Fruit fly (Drosophila melanogaster) whole organism, wandering third instar larva: ENCODE measurements around the gene CG42594.

Experiments
- CG9705 ChIP-seq: fragments of 200-800 bp; sonication (Bioruptor generic); optimal IDR thresholded peaks from 2 replicates; lab custom pipeline; 2018; ENCODE audit warnings: missing biosample characterization, mild to moderate bottlenecking, missing genetic modification characterization
- CrebA ChIP-seq: fragments of 200-800 bp; sonication (Bioruptor generic); optimal IDR thresholded peaks from 2 replicates; lab custom pipeline; 2016; ENCODE audit warnings: missing biosample characterization, mild to moderate bottlenecking, missing genetic modification characterization, borderline replicate concordance
- Jra ChIP-seq: sonication (Bioruptor generic); optimal IDR thresholded peaks from 2 replicates; lab custom pipeline; 2016; ENCODE audit warnings: missing biosample characterization, missing genetic modification characterization
- N ChIP-seq: fragments of >200 bp; optimal IDR thresholded peaks from 2 replicates; lab custom pipeline; 2018; ENCODE audit warnings: missing biosample characterization, missing external identifiers, missing genetic modification characterization
- br ChIP-seq: fragments of 200-800 bp; sonication (Bioruptor generic); optimal IDR thresholded peaks from 2 replicates; lab custom pipeline; 2016; ENCODE audit warnings: missing biosample characterization, missing genetic modification characterization
- foxo ChIP-seq, 2 experiments: fragments of 200-800 bp; sonication (Bioruptor generic); optimal IDR thresholded peaks; 2 replicates in 1 of 2; 3 replicates in 1 of 2; lab custom pipeline; 2016 to 2017; ENCODE audit warnings: missing biosample characterization in 2 of 2, missing genetic modification characterization in 2 of 2
- h ChIP-seq: fragments of 200-800 bp; sonication (Bioruptor generic); optimal IDR thresholded peaks from 3 replicates; lab custom pipeline; 2016; ENCODE audit warnings: missing biosample characterization, mild to moderate bottlenecking, missing genetic modification characterization

DNA sequence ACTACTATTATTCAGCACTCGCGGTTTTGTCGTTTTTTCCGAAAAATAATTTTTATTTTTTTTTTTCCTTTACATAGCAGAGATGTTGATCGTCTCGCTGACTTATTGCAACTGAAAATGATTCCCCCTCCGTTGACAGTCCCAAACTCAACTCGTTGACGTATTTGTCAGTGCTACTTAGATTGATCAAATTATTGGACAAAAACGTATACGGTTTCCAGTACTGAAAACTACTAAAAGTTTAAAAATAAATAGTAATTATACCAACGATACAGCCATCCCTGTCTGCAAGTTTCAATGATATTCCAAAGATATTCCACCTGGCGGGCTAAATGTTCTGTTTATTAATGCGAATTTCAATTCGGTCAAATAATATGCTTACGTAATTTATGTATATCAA is 35.9 kb upstream of the CG42594 start, which contains the start of gene CG2861:
- no peak for TF ChIP-seq N (GFP tag; lab: Kevin White, UChicago)
- TF ChIP-seq br = no peak
- no peak for TF ChIP-seq Jra
- no peak for TF ChIP-seq foxo (GFP tag; optimal IDR thresholded peaks at IDR 0.05; lab: Kevin White, UChicago)
- no peak for TF ChIP-seq CrebA (GFP tag; lab: Kevin White, UChicago)
- TF ChIP-seq h (GFP tag; lab: Kevin White, UChicago) = no peak
- TF ChIP-seq CG9705 = no peak
